Fruit fly (Drosophila melanogaster): ENCODE measurements around the gene nsl1.

The nsl1 gene

dm6 chr3R:15794258-15794727, 711 bp downstream of the nsl1 start (continued):
- TF ChIP-seq repo (GFP tag; optimal IDR thresholded peaks at IDR 0.05) (no peak), CG2116 (GFP tag; optimal IDR thresholded peaks at IDR 0.05) (peak; percentile 46), Fer1 (GFP tag; optimal IDR thresholded peaks at IDR 0.05) (peak; percentile 64), CG2712 (tag; optimal IDR thresholded peaks at IDR 0.05) (peak; percentile 9), CG34422 (GFP tag; IDR thresholded peaks at IDR 0.05) (peak; percentile 87), CG13894 (tag; optimal IDR thresholded peaks at IDR 0.05) (peak; percentile 29), Hey (tag; optimal IDR thresholded peaks at IDR 0.05) (peak; percentile 24), wek (GFP tag; optimal IDR thresholded peaks at IDR 0.05) (peak; percentile 58), CG1792 (GFP tag; optimal IDR thresholded peaks at IDR 0.05) (peak; percentile 3), NfI (GFP tag; optimal IDR thresholded peaks at IDR 0.05) (peak; percentile 42), Hmr (GFP tag; optimal IDR thresholded peaks at IDR 0.05) (peak; percentile 46), CG1647 (GFP tag; optimal IDR thresholded peaks at IDR 0.05) (peak; percentile 28), CG12659 (GFP tag; optimal IDR thresholded peaks at IDR 0.05) (peak; percentile 41), CG6683 (GFP tag; optimal IDR thresholded peaks at IDR 0.05) (no peak), CG15514 (GFP tag; optimal IDR thresholded peaks at IDR 0.05) (peak; percentile 45), pho (GFP tag; optimal IDR thresholded peaks at IDR 0.05) (peak; percentile 73), stc (GFP tag; IDR thresholded peaks at IDR 0.05) (peak; percentile 19; the same call in 1 of the 2 replicates), Blimp-1 (GFP tag; optimal IDR thresholded peaks at IDR 0.05) (peak; percentile 9), CG13624 (GFP tag; optimal IDR thresholded peaks at IDR 0.05) (peak; percentile 83), CG16863 (GFP tag; optimal IDR thresholded peaks at IDR 0.05) (peak; percentile 51), CG15601 (tag; optimal IDR thresholded peaks at IDR 0.05) (peak; percentile 47), CG11456 (GFP tag; IDR thresholded peaks at IDR 0.05) (0 out of 3 replicates have a peak, but pooled peaks have one; percentile 4), prd (optimal IDR thresholded peaks at IDR 0.05) (no peak), prd (GFP tag; IDR thresholded peaks at IDR 0.05) (0 out of 3 replicates have a peak, but pooled peaks have one; percentile 14), CG3838 (GFP tag; optimal IDR thresholded peaks at IDR 0.05) (peak; percentile 41), CG2120 (GFP tag; optimal IDR thresholded peaks at IDR 0.05) (peak; percentile 58), B-H1 (GFP tag; IDR thresholded peaks at IDR 0.05) (peak; percentile 26; the same call in 1 of the 3 replicates), Kr (GFP tag; optimal IDR thresholded peaks at IDR 0.05) (no peak), Usf (GFP tag; optimal IDR thresholded peaks at IDR 0.05) (no peak), Atf-2 (GFP tag; optimal IDR thresholded peaks at IDR 0.05) (peak; percentile 1), TFAM (GFP tag; optimal IDR thresholded peaks at IDR 0.05) (no peak), CG13296 (GFP tag; optimal IDR thresholded peaks at IDR 0.05) (peak; percentile 38), CG18619 (GFP tag; optimal IDR thresholded peaks at IDR 0.05) (peak; percentile 33), Dll (GFP tag; IDR thresholded peaks at IDR 0.05; ENCODE audit: partially characterized antibody) (no peak), run (tag; optimal IDR thresholded peaks at IDR 0.05) (peak; percentile 5), CG10209 (GFP tag; optimal IDR thresholded peaks at IDR 0.05) (no peak), fd64A (GFP tag; optimal IDR thresholded peaks at IDR 0.05) (no peak), CG6254 (GFP tag; optimal IDR thresholded peaks at IDR 0.05) (no peak), zf30C (GFP tag; optimal IDR thresholded peaks at IDR 0.05) (peak; percentile 24), emc (GFP tag; optimal IDR thresholded peaks at IDR 0.05) (peak; percentile 12), chinmo (GFP tag; IDR thresholded peaks at IDR 0.05; ENCODE audit: partially characterized antibody) (peak; percentile 89; the same call in 3 of the 4 replicates), CG13123 (GFP tag; optimal IDR thresholded peaks at IDR 0.05) (peak; percentile 62), pan (optimal IDR thresholded peaks at IDR 0.05) (no peak), pan (GFP tag; optimal IDR thresholded peaks at IDR 0.05 in 1 of 2, IDR thresholded peaks at IDR 0.05 in 1 of 2) (no peak), Gug (GFP tag; IDR thresholded peaks at IDR 0.05) (no peak), Dip2 (GFP tag; IDR thresholded peaks at IDR 0.05) (no peak), CG4328 (GFP tag; optimal IDR thresholded peaks at IDR 0.05) (peak; percentile 55), CG17328 (GFP tag; IDR thresholded peaks at IDR 0.05) (no peak), CG15269 (tag; optimal IDR thresholded peaks at IDR 0.05) (peak; percentile 49), NC2α (GFP tag; optimal IDR thresholded peaks at IDR 0.05) (peak; percentile 61)
